Worm (Caenorhabditis elegans) whole organism, L2 larva: ENCODE data around the gene F42A9.9.

ENCODE experiments used
- Y55F3AM.14 ChIP-seq: fragments of 200-800 bp; sonication (Bioruptor generic); optimal IDR thresholded peaks from 2 replicates; lab custom pipeline; 2018; ENCODE audit warnings: mild to moderate bottlenecking, missing genetic modification characterization, missing compliant biosample characterization
- ceh-82 ChIP-seq: fragments of 150-350 bp; optimal IDR thresholded peaks from 2 replicates; lab custom pipeline; 2014; ENCODE audit warnings: missing biosample characterization, missing genetic modification characterization
- nhr-23 ChIP-seq: fragments of 150-350 bp; optimal IDR thresholded peaks from 2 replicates; lab custom pipeline; 2014; ENCODE audit warnings: missing biosample characterization, missing genetic modification reagents, missing genetic modification characterization
- nhr-6 ChIP-seq: fragments of 150-350 bp; optimal IDR thresholded peaks from 2 replicates; lab custom pipeline; 2014; ENCODE audit warnings: missing biosample characterization, missing genetic modification characterization
- unc-62 ChIP-seq: fragments of 150-350 bp; optimal IDR thresholded peaks from 2 replicates; lab custom pipeline; 2014; ENCODE audit warnings: missing biosample characterization, missing genetic modification reagents, missing genetic modification characterization
- ztf-4 ChIP-seq: fragments of 150-350 bp; optimal IDR thresholded peaks from 2 replicates; lab custom pipeline; 2014; ENCODE audit warnings: missing biosample characterization, missing genetic modification characterization

DNA sequence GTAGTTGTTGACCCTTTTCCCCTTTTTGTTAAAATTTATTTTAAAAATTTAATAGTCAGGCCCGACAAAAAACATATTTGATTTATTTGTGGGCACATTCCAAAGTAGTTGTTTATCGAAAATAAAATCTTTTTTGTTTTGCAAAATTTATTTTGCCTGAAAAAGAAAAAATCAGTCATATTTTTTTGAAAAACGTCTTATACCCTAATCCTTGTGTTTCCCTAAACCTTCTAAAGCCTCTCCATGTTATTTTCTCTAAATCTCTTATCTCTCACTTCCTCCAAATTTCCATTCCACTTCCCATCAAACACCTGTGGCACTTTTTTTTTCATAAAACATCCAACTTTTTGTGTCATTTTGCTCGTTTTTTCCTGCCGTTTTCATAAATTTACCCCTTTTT is 30.5 kb downstream of the F42A9.9 start:
- TF ChIP-seq unc-62 (GFP tag; lab: Kevin White, UChicago) (no peak), nhr-6 (tag; lab: Kevin White, UChicago) (no peak), ceh-82 (tag; lab: Kevin White, UChicago) (no peak), nhr-23 (tag; lab: Kevin White, UChicago) (no peak), Y55F3AM.14 (GFP tag; lab: Kevin White, UChicago) (no peak), ztf-4 (no peak)
